Worm (Caenorhabditis elegans) whole organism, L3 larva: Measurements from ENCODE around the gene srw-107.

Source experiments
- aly-2 ChIP-seq: fragments of 150-350 bp; optimal IDR thresholded peaks from 2 replicates; lab custom pipeline; 2014; ENCODE audit warnings: missing biosample characterization, missing genetic modification characterization
- ceh-28 ChIP-seq: fragments of 150-350 bp; optimal IDR thresholded peaks from 2 replicates; lab custom pipeline; 2014; ENCODE audit warnings: missing biosample characterization, missing genetic modification reagents, missing genetic modification characterization
- ceh-82 ChIP-seq: fragments of 150-350 bp; optimal IDR thresholded peaks from 2 replicates; lab custom pipeline; 2014; ENCODE audit warnings: missing biosample characterization, missing genetic modification characterization
- ceh-9 ChIP-seq: sonication (generic microtip); optimal IDR thresholded peaks from 2 replicates; lab custom pipeline; 2018; ENCODE audit warnings: missing biosample characterization, missing genetic modification characterization
- daf-12 ChIP-seq: fragments of 150-350 bp; optimal IDR thresholded peaks from 2 replicates; lab custom pipeline; 2014; ENCODE audit warnings: missing biosample characterization, missing genetic modification reagents, missing genetic modification characterization
- egl-27 ChIP-seq: sonication (generic microtip); optimal IDR thresholded peaks from 4 replicates; lab custom pipeline; 2017; ENCODE audit warnings: missing biosample characterization, missing genetic modification reagents, missing genetic modification characterization
- egl-5 ChIP-seq: fragments of 150-350 bp; optimal IDR thresholded peaks from 2 replicates; lab custom pipeline; 2017; ENCODE audit warnings: missing biosample characterization, missing genetic modification reagents, missing genetic modification characterization, inconsistent platforms
- elt-1 ChIP-seq: fragments of 150-350 bp; optimal IDR thresholded peaks from 2 replicates; lab custom pipeline; 2014; ENCODE audit warnings: missing biosample characterization, missing genetic modification characterization
- elt-2 ChIP-seq: sonication (generic microtip); optimal IDR thresholded peaks from 2 replicates; lab custom pipeline; 2016; ENCODE audit warnings: missing genetic modification reagents, mild to moderate bottlenecking, missing genetic modification characterization, missing compliant biosample characterization
- elt-3 ChIP-seq, 3 experiments: fragments of 150-350 bp in 1 of 3; sonication (generic microtip) in 2 of 3; optimal IDR thresholded peaks; 2 replicates in 2 of 3; 4 replicates in 1 of 3; lab custom pipeline; 2014 to 2017; ENCODE audit warnings: missing biosample characterization in 3 of 3, missing genetic modification characterization in 3 of 3
- eor-1 ChIP-seq, 2 experiments: fragments of 150-350 bp; optimal IDR thresholded peaks; 2 replicates each; lab custom pipeline; 2014 to 2018; ENCODE audit warnings: missing biosample characterization in 2 of 2, missing genetic modification characterization in 2 of 2
- fkh-2 ChIP-seq: fragments of 150-350 bp; optimal IDR thresholded peaks from 2 replicates; lab custom pipeline; 2014; ENCODE audit warnings: missing biosample characterization, missing genetic modification reagents, missing genetic modification characterization
- fos-1 ChIP-seq: fragments of 150-350 bp; optimal IDR thresholded peaks from 2 replicates; lab custom pipeline; 2014; ENCODE audit warnings: missing biosample characterization, missing genetic modification characterization
- hmg-11 ChIP-seq: sonication (generic microtip); optimal IDR thresholded peaks from 2 replicates; lab custom pipeline; 2016; ENCODE audit warnings: missing genetic modification characterization, missing compliant biosample characterization
- lin-39 ChIP-seq: fragments of 150-350 bp; optimal IDR thresholded peaks from 2 replicates; lab custom pipeline; 2018; ENCODE audit warnings: missing biosample characterization, missing genetic modification reagents, missing genetic modification characterization
- mdl-1 ChIP-seq: fragments of 150-350 bp; optimal IDR thresholded peaks from 2 replicates; lab custom pipeline; 2014; ENCODE audit warnings: missing biosample characterization, missing genetic modification characterization
- mml-1 ChIP-seq: fragments of 150-350 bp; sonication (generic microtip); optimal IDR thresholded peaks from 3 replicates; lab custom pipeline; 2014; ENCODE audit warnings: missing biosample characterization, missing genetic modification characterization
- nfya-1 ChIP-seq: sonication (generic microtip); optimal IDR thresholded peaks from 2 replicates; lab custom pipeline; 2017; ENCODE audit warnings: missing genetic modification characterization, mild to moderate bottlenecking, missing compliant biosample characterization, antibody characterized with exemption, moderate library complexity; ENCODE audit not compliant: insufficient read depth
- nhr-237 ChIP-seq: fragments of 150-350 bp; optimal IDR thresholded peaks from 2 replicates; lab custom pipeline; 2014; ENCODE audit warnings: missing biosample characterization, missing genetic modification characterization
- nhr-28 ChIP-seq: fragments of 150-350 bp; optimal IDR thresholded peaks from 2 replicates; lab custom pipeline; 2014; ENCODE audit warnings: missing biosample characterization, missing genetic modification characterization
- nhr-67 ChIP-seq: fragments of 150-350 bp; optimal IDR thresholded peaks from 2 replicates; lab custom pipeline; 2014; ENCODE audit warnings: missing biosample characterization, missing genetic modification characterization
- nhr-77 ChIP-seq: fragments of 150-350 bp; optimal IDR thresholded peaks from 2 replicates; lab custom pipeline; 2014; ENCODE audit warnings: missing biosample characterization, missing genetic modification characterization
- pha-4 ChIP-seq: fragments of 150-350 bp; optimal IDR thresholded peaks from 2 replicates; lab custom pipeline; 2014; ENCODE audit warnings: missing biosample characterization, missing genetic modification reagents, missing genetic modification characterization
- pqm-1 ChIP-seq: fragments of 150-350 bp; optimal IDR thresholded peaks from 2 replicates; lab custom pipeline; 2017; ENCODE audit warnings: missing biosample characterization, missing genetic modification characterization, inconsistent platforms
- sea-2 ChIP-seq: fragments of 150-350 bp; sonication (generic microtip); optimal IDR thresholded peaks from 4 replicates; lab custom pipeline; 2014; ENCODE audit warnings: missing biosample characterization, missing genetic modification reagents, missing genetic modification characterization
- skn-1 ChIP-seq: fragments of 150-350 bp; optimal IDR thresholded peaks from 2 replicates; lab custom pipeline; 2014; ENCODE audit warnings: missing biosample characterization, missing genetic modification characterization
- snpc-4 ChIP-seq: fragments of 150-350 bp; optimal IDR thresholded peaks from 2 replicates; lab custom pipeline; 2014; ENCODE audit warnings: missing biosample characterization, missing genetic modification characterization
- unc-39 ChIP-seq: sonication (generic microtip); optimal IDR thresholded peaks from 4 replicates; lab custom pipeline; 2017; ENCODE audit warnings: missing biosample characterization, missing genetic modification characterization
- unc-62 ChIP-seq: fragments of 150-350 bp; sonication (generic microtip); optimal IDR thresholded peaks from 4 replicates; lab custom pipeline; 2014; ENCODE audit warnings: missing biosample characterization, missing genetic modification reagents, missing genetic modification characterization
- zag-1 ChIP-seq: fragments of 150-350 bp; optimal IDR thresholded peaks from 2 replicates; lab custom pipeline; 2014; ENCODE audit warnings: missing biosample characterization, missing genetic modification characterization
- ztf-4 ChIP-seq: fragments of 150-350 bp; optimal IDR thresholded peaks from 2 replicates; lab custom pipeline; 2014; ENCODE audit warnings: missing biosample characterization, missing genetic modification characterization

Gene srw-107

ce11 chrV:527602-528001 lies 6.2 kb upstream of the srw-107 start, which contains the start of gene srw-108:
TSS of gene srw-108 (plus strand) at chrV:527902.
- no peak for TF ChIP-seq nfya-1 (tag; lab: Kevin White, UChicago)

- TF ChIP-seq unc-39 (tag; lab: Kevin White, UChicago) (no peak), lin-39 (tag; lab: Kevin White, UChicago) (no peak), eor-1 (tag; optimal IDR thresholded peaks at IDR 0.05; lab: Kevin White, UChicago) (no peak), fkh-2 (tag; lab: Kevin White, UChicago) (no peak), elt-1 (tag; lab: Kevin White, UChicago) (no peak), egl-5 (no peak), mdl-1 (tag; lab: Kevin White, UChicago) (no peak), ceh-28 (no peak), nhr-67 (tag; lab: Kevin White, UChicago) (no peak), elt-3 (tag; optimal IDR thresholded peaks at IDR 0.05; lab: Kevin White, UChicago) (no peak), ceh-9 (no peak), skn-1 (no peak), nhr-237 (tag; lab: Kevin White, UChicago) (no peak), unc-62 (no peak)
Observed at ce11 chrV:525040-525439, 3.6 kb upstream of the srw-107 start, which contains the start of gene R11G11.16. TSS of gene R11G11.16 (minus strand) at chrV:525140.

ce11 chrV:524058-524457 lies 2.6 kb upstream of the srw-107 start, which contains the start of gene lipl-3:
TSS of gene lipl-3 (minus strand) at chrV:524218.
- peak; percentile 43 for TF ChIP-seq elt-2 (tag; lab: Kevin White, UChicago)
- TF ChIP-seq pqm-1 (tag; lab: Kevin White, UChicago): peak; percentile 53
- TF ChIP-seq snpc-4 (tag; lab: Kevin White, UChicago): no peak

- TF ChIP-seq egl-27 (tag; lab: Kevin White, UChicago): no peak
- TF ChIP-seq elt-2 (tag; lab: Kevin White, UChicago): peak; percentile 13
Observed at ce11 chrV:519445-519844, 2.0 kb downstream of the srw-107 start, which contains the start of gene nhr-210. TSS of gene nhr-210 (minus strand) at chrV:519545.

- TF ChIP-seq pha-4 (no peak), nhr-77 (tag; lab: Kevin White, UChicago) (no peak), fos-1 (tag; lab: Kevin White, UChicago) (no peak), nhr-67 (tag; lab: Kevin White, UChicago) (no peak), elt-2 (tag; lab: Kevin White, UChicago) (no peak), mml-1 (no peak), elt-3 (tag; optimal IDR thresholded peaks at IDR 0.05; lab: Kevin White, UChicago) (no peak), ceh-82 (tag; lab: Kevin White, UChicago) (no peak), sea-2 (no peak), hmg-11 (tag; lab: Kevin White, UChicago) (no peak), skn-1 (no peak), ztf-4 (no peak), zag-1 (tag; lab: Kevin White, UChicago) (no peak)
Observed at ce11 chrV:512420-512819, 9.0 kb downstream of the srw-107 start, which contains the start of gene srh-37. TSS of gene srh-37 (minus strand) at chrV:512520.

ce11 chrV:505191-505590 lies 16.2 kb downstream of the srw-107 start, which contains the start of gene srlf-19:
TSS of gene srlf-19 (plus strand) at chrV:505491.
- TF ChIP-seq unc-39 (tag; lab: Kevin White, UChicago) (no peak), mml-1 (no peak), nhr-67 (tag; lab: Kevin White, UChicago) (no peak), aly-2 (tag; lab: Kevin White, UChicago) (no peak), elt-1 (tag; lab: Kevin White, UChicago) (no peak), unc-62 (no peak), daf-12 (no peak), egl-5 (no peak), pha-4 (no peak), fos-1 (tag; lab: Kevin White, UChicago) (no peak), snpc-4 (tag; lab: Kevin White, UChicago) (no peak), mdl-1 (tag; lab: Kevin White, UChicago) (no peak)

- TF ChIP-seq nhr-77 (tag; lab: Kevin White, UChicago) (no peak), fos-1 (tag; lab: Kevin White, UChicago) (no peak), nhr-28 (tag; lab: Kevin White, UChicago) (no peak), daf-12 (no peak)
Observed at ce11 chrV:503728-504127, 17.7 kb downstream of the srw-107 start, which contains the start of gene srlf-35. TSS of gene srlf-35 (plus strand) at chrV:504028.
